Worm (Caenorhabditis elegans) whole organism, L4/young adult: Measurements from ENCODE around the gene mans-4.

Experiments used
- W03F9.2 ChIP-seq: fragments of 150-350 bp; optimal IDR thresholded peaks from 2 replicates; lab custom pipeline; 2014; ENCODE audit warnings: missing biosample characterization, missing genetic modification characterization
- dao-5 ChIP-seq: sonication (generic microtip); optimal IDR thresholded peaks from 2 replicates; lab custom pipeline; 2016; ENCODE audit warnings: missing genotype, missing genetic modification characterization, moderate library complexity, missing compliant biosample characterization
- him-1 ChIP-seq: sonication (generic microtip); optimal IDR thresholded peaks from 2 replicates; lab custom pipeline; 2016; ENCODE audit warnings: missing genotype, missing genetic modification reagents, missing genetic modification characterization, missing compliant biosample characterization

ce11 chrIV:9079330-9079729, 961 bp upstream of the mans-4 start:
- TF ChIP-seq him-1 (tag; lab: Kevin White, UChicago) (no peak), dao-5 (tag; lab: Kevin White, UChicago) (no peak), W03F9.2 (tag; lab: Kevin White, UChicago) (no peak)
